Fruit fly (Drosophila melanogaster) whole organism, embryonic: Measurements from ENCODE around the gene H.

Experiments
- ATbp ChIP-seq: fragments of 200-800 bp; sonication (Bioruptor generic); optimal IDR thresholded peaks from 2 replicates; lab custom pipeline; 2017; ENCODE audit warnings: missing biosample characterization, mild to moderate bottlenecking, missing genetic modification characterization, missing genetic modification reagents
- Awh ChIP-seq: fragments of 200-800 bp; sonication (Bioruptor generic); IDR thresholded peaks from 2 replicates; pipeline ENCODE4, ENCODE4 v1.3.6; 2022; ENCODE audit warnings: missing biosample characterization, missing genetic modification characterization
- CG11398 ChIP-seq: fragments of 200-800 bp; sonication (Bioruptor generic); optimal IDR thresholded peaks from 2 replicates; lab custom pipeline; 2016; ENCODE audit warnings: missing biosample characterization, missing genetic modification characterization
- CG11695 ChIP-seq: fragments of 200-800 bp; sonication (Bioruptor generic); IDR thresholded peaks from 3 replicates; pipeline ENCODE4 v1.3.6; 2022; ENCODE audit warnings: missing biosample characterization, missing genetic modification characterization
- CG13775 ChIP-seq: fragments of 200-800 bp; sonication (Bioruptor generic); optimal IDR thresholded peaks from 3 replicates; lab custom pipeline; 2017; ENCODE audit warnings: missing biosample characterization, mild to moderate bottlenecking, missing genetic modification characterization
- CG17186 ChIP-seq: fragments of 200-800 bp; sonication (Bioruptor generic); optimal IDR thresholded peaks from 3 replicates; lab custom pipeline; 2017; ENCODE audit warnings: missing biosample characterization, missing genetic modification reagents, missing genetic modification characterization
- CG17802 ChIP-seq: fragments of 200-800 bp; sonication (Bioruptor generic); optimal IDR thresholded peaks from 2 replicates; lab custom pipeline; 2018; ENCODE audit warnings: missing biosample characterization, mild to moderate bottlenecking, missing genetic modification characterization, moderate library complexity
- CG17829 ChIP-seq: fragments of 200-800 bp; optimal IDR thresholded peaks from 2 replicates; lab custom pipeline; 2019; ENCODE audit warnings: missing biosample characterization, mild to moderate bottlenecking, missing genetic modification characterization, moderate library complexity
- CG2116 ChIP-seq: fragments of 200-800 bp; sonication (Bioruptor generic); optimal IDR thresholded peaks from 3 replicates; lab custom pipeline; 2018; ENCODE audit warnings: missing biosample characterization, mild to moderate bottlenecking, missing genetic modification characterization
- CG3065 ChIP-seq: fragments of 200-800 bp; sonication (Bioruptor generic); optimal IDR thresholded peaks from 2 replicates; lab custom pipeline; 2016; ENCODE audit warnings: missing biosample characterization, missing genetic modification characterization
- CG34376 ChIP-seq: fragments of 200-800 bp; sonication (Bioruptor generic); optimal IDR thresholded peaks from 2 replicates; lab custom pipeline; 2018; ENCODE audit warnings: missing biosample characterization, mild to moderate bottlenecking, missing genetic modification characterization
- CG34422 ChIP-seq: fragments of 200-800 bp; sonication (Bioruptor generic); IDR thresholded peaks from 3 replicates; pipeline ENCODE4 v1.3.6; 2022; ENCODE audit warnings: missing biosample characterization, missing genetic modification characterization
- CG4328 ChIP-seq: fragments of 200-800 bp; sonication (Bioruptor generic); optimal IDR thresholded peaks from 3 replicates; lab custom pipeline; 2017; ENCODE audit warnings: missing biosample characterization, missing genetic modification reagents, missing genetic modification characterization
- CG4404 ChIP-seq: fragments of 200-800 bp; sonication (Bioruptor generic); IDR thresholded peaks from 2 replicates; pipeline ENCODE4 v1.3.6; 2022; ENCODE audit warnings: missing biosample characterization, missing genetic modification characterization
- CG4730 ChIP-seq: fragments of 200-800 bp; sonication (Bioruptor generic); IDR thresholded peaks from 2 replicates; pipeline ENCODE4 v1.3.6; 2022; ENCODE audit warnings: missing biosample characterization, missing genetic modification characterization
- CG7556 ChIP-seq: fragments of 200-800 bp; sonication (Bioruptor generic); optimal IDR thresholded peaks from 2 replicates; lab custom pipeline; 2017; ENCODE audit warnings: missing biosample characterization, mild to moderate bottlenecking, missing genetic modification characterization
- CG7928 ChIP-seq: fragments of 200-800 bp; sonication (Bioruptor generic); optimal IDR thresholded peaks from 2 replicates; lab custom pipeline; 2017; ENCODE audit warnings: missing biosample characterization, mild to moderate bottlenecking, missing genetic modification characterization
- CG8281 ChIP-seq: fragments of 200-800 bp; sonication (Bioruptor generic); optimal IDR thresholded peaks from 2 replicates; lab custom pipeline; 2018; ENCODE audit warnings: missing biosample characterization, mild to moderate bottlenecking, missing genetic modification characterization, moderate library complexity
- CG8944 ChIP-seq: fragments of 200-800 bp; sonication (Bioruptor generic); optimal IDR thresholded peaks from 3 replicates; lab custom pipeline; 2016; ENCODE audit warnings: missing biosample characterization, missing genetic modification characterization
- CG9215 ChIP-seq: fragments of 200-800 bp; sonication (Bioruptor generic); IDR thresholded peaks from 2 replicates; pipeline ENCODE4 v1.3.6; 2022; ENCODE audit warnings: missing biosample characterization, missing genetic modification characterization
- CG9876 ChIP-seq: fragments of 200-800 bp; sonication (Bioruptor generic); optimal IDR thresholded peaks from 2 replicates; lab custom pipeline; 2016; ENCODE audit warnings: missing biosample characterization, missing genetic modification characterization
- CG9932 ChIP-seq: fragments of 200-800 bp; sonication (Bioruptor generic); IDR thresholded peaks from 2 replicates; pipeline ENCODE4 v1.3.6; 2022; ENCODE audit warnings: missing biosample characterization, missing genetic modification characterization
- Dp ChIP-seq: fragments of 200-800 bp; sonication (Bioruptor generic); optimal IDR thresholded peaks from 2 replicates; lab custom pipeline; 2018; ENCODE audit warnings: missing biosample characterization, mild to moderate bottlenecking, missing genetic modification characterization, moderate library complexity
- E2f2 ChIP-seq: fragments of 200-800 bp; sonication (Bioruptor generic); IDR thresholded peaks from 2 replicates; pipeline ENCODE4 v1.3.6; 2022; ENCODE audit warnings: missing biosample characterization, missing genetic modification characterization
- Kr ChIP-seq: fragments of 200-800 bp; sonication (Bioruptor generic); optimal IDR thresholded peaks from 2 replicates; lab custom pipeline; 2017; ENCODE audit warnings: missing biosample characterization, mild to moderate bottlenecking, missing genetic modification characterization
- Med ChIP-seq: fragments of 200-800 bp; sonication (Bioruptor generic); peaks from one replicate; lab custom pipeline; 2016; ENCODE audit warnings: missing biosample characterization, missing genetic modification characterization, mild to moderate bottlenecking, inconsistent platforms, moderate library complexity
- Nf-YA ChIP-seq: fragments of 200-800 bp; sonication (Bioruptor generic); IDR thresholded peaks from 2 replicates; pipeline ENCODE4 v1.3.6; 2022; ENCODE audit warnings: missing biosample characterization, missing genetic modification characterization
- Trl ChIP-seq, 3 experiments: fragments of >200 bp in 2 of 3; fragments of 200-800 bp in 1 of 3; sonication (Bioruptor generic) in 1 of 3; optimal IDR thresholded peaks; 2 replicates in 1 of 3; 3 replicates in 2 of 3; lab custom pipeline; 2016 to 2017; ENCODE audit warnings: missing biosample characterization in 1 of 3, missing genetic modification characterization in 1 of 3
- aop ChIP-seq: fragments of 200-800 bp; sonication (Bioruptor generic); IDR thresholded peaks from 2 replicates; pipeline ENCODE4 v1.3.6; 2022; ENCODE audit warnings: missing biosample characterization, missing genetic modification characterization
- az2 ChIP-seq: fragments of 200-800 bp; sonication (Bioruptor generic); optimal IDR thresholded peaks from 3 replicates; lab custom pipeline; 2016; ENCODE audit warnings: missing biosample characterization, missing genetic modification characterization
- chif ChIP-seq, 2 experiments: fragments of 200-800 bp; sonication (Bioruptor generic); optimal IDR thresholded peaks; 3 replicates each; lab custom pipeline; 2016; ENCODE audit warnings: missing biosample characterization in 2 of 2, missing genetic modification characterization in 2 of 2
- chm ChIP-seq: fragments of 200-800 bp; sonication (Bioruptor generic); IDR thresholded peaks from 2 replicates; pipeline ENCODE4 v1.3.6; 2022; ENCODE audit warnings: missing biosample characterization, missing genetic modification characterization
- chn ChIP-seq: fragments of 200-800 bp; sonication (Bioruptor generic); optimal IDR thresholded peaks from 2 replicates; lab custom pipeline; 2016; ENCODE audit warnings: missing biosample characterization, missing genetic modification characterization
- dmrt99B ChIP-seq: fragments of 200-800 bp; sonication (Bioruptor generic); optimal IDR thresholded peaks from 2 replicates; lab custom pipeline; 2018; ENCODE audit warnings: missing biosample characterization, mild to moderate bottlenecking, missing genetic modification characterization, moderate library complexity
- esg ChIP-seq: fragments of 200-800 bp; sonication (Bioruptor generic); conservative IDR thresholded peaks from 2 replicates; pipeline ENCODE4 v1.3.6; 2022; ENCODE audit warnings: missing biosample characterization, missing genetic modification characterization
- exex ChIP-seq: fragments of 200-800 bp; sonication (Bioruptor generic); optimal IDR thresholded peaks from 4 replicates; lab custom pipeline; 2018; ENCODE audit warnings: missing biosample characterization, mild to moderate bottlenecking, missing genetic modification characterization, moderate library complexity
- fd3F ChIP-seq: fragments of 200-800 bp; sonication (Bioruptor generic); optimal IDR thresholded peaks from 2 replicates; lab custom pipeline; 2018; ENCODE audit warnings: missing biosample characterization, mild to moderate bottlenecking, missing genetic modification characterization, moderate library complexity
- gfzf ChIP-seq: fragments of 200-800 bp; sonication (Bioruptor generic); optimal IDR thresholded peaks from 2 replicates; lab custom pipeline; 2016; ENCODE audit warnings: missing biosample characterization, mild to moderate bottlenecking, missing genetic modification characterization, moderate library complexity
- h ChIP-seq: fragments of >200 bp; optimal IDR thresholded peaks from 2 replicates; lab custom pipeline; 2017
- hkb ChIP-seq, 2 experiments: fragments of 200-800 bp in 1 of 2; fragments of >200 bp in 1 of 2; sonication (Bioruptor generic) in 1 of 2; IDR thresholded peaks in 1 of 2; optimal IDR thresholded peaks in 1 of 2; 2 replicates each; pipeline versions ENCODE4 v1.3.6 to Lab custom; 2017 to 2022; ENCODE audit warnings: missing biosample characterization in 1 of 2, missing genetic modification characterization in 1 of 2
- ind ChIP-seq: fragments of 200-800 bp; sonication (Bioruptor generic); optimal IDR thresholded peaks from 3 replicates; lab custom pipeline; 2016; ENCODE audit warnings: missing biosample characterization, missing genetic modification characterization
- nmo ChIP-seq: fragments of 200-800 bp; sonication (Bioruptor generic); optimal IDR thresholded peaks from 2 replicates; lab custom pipeline; 2018; ENCODE audit warnings: missing biosample characterization, mild to moderate bottlenecking, missing genetic modification characterization, moderate library complexity
- sens ChIP-seq: fragments of 200-800 bp; sonication (Bioruptor generic); peaks from one replicate; lab custom pipeline; 2016; ENCODE audit warnings: missing biosample characterization, missing genetic modification characterization
- shn ChIP-seq: fragments of 200-800 bp; sonication (Bioruptor generic); optimal IDR thresholded peaks from 3 replicates; lab custom pipeline; 2016; ENCODE audit warnings: missing biosample characterization, missing genetic modification characterization
- twi ChIP-seq: fragments of 200-800 bp; optimal IDR thresholded peaks from 2 replicates; lab custom pipeline; 2019; ENCODE audit warnings: missing biosample characterization, mild to moderate bottlenecking, missing genetic modification characterization, moderate library complexity
- vfl ChIP-seq: fragments of 200-800 bp; sonication (Bioruptor generic); optimal IDR thresholded peaks from 2 replicates; lab custom pipeline; 2016; ENCODE audit warnings: missing biosample characterization, missing genetic modification characterization

H gene

DNA sequence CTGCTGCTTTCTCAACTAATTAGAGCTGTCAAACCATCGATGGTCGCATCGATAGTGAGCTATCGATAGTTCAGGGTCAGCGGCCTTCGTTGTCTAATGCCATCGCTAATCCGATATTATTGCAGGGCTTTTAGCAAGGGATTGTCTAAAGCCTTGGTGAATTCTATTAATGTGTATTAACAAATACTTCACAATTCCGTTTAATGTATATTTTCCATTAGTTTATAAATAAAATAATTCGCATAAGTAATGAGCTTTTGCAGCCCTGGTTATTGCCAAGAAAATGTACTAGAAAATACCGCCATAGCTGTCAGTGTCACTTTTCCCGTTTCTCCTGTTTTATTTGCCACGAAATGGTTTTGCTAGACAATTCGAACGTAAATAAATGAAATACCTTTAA is 41.9 kb upstream of the H start, which contains the start of the genes EloB and Srp14 (continued):
- TF ChIP-seq CG17186 (peak; percentile 50), CG17802 (tag; lab: Kevin White, UChicago) (peak; percentile 23), twi (tag; lab: Kevin White, UChicago) (peak; percentile 63), dmrt99B (tag; lab: Kevin White, UChicago) (no peak), CG4328 (GFP tag; lab: Kevin White, UChicago) (peak; percentile 65), Awh (GFP tag; lab: Robert Waterston, UW) (peak; percentile 43; the same call in 1 of the 2 replicates), esg (GFP tag; lab: Robert Waterston, UW) (peak; percentile 55), exex (tag; lab: Kevin White, UChicago) (no peak), CG8281 (tag; lab: Kevin White, UChicago) (no peak), nmo (peak; percentile 89), CG7556 (GFP tag; lab: Kevin White, UChicago) (peak; percentile 68), CG34376 (GFP tag; lab: Kevin White, UChicago) (peak; percentile 75), CG9876 (GFP tag; lab: Kevin White, UChicago) (peak; percentile 49), shn (GFP tag; lab: Kevin White, UChicago) (peak; percentile 70), CG2116 (peak; percentile 85), CG34422 (peak; percentile 86), Trl (optimal IDR thresholded peaks at IDR 0.05; lab: Kevin White, UChicago) (no peak), Trl (GFP tag; optimal IDR thresholded peaks at IDR 0.05; lab: Kevin White, UChicago) (peak; percentile 69), CG13775 (peak; percentile 87), chif (GFP tag; optimal IDR thresholded peaks at IDR 0.05; lab: Kevin White, UChicago) (peak; percentile 67 to 71), CG3065 (GFP tag; lab: Kevin White, UChicago) (peak; percentile 74), hkb (optimal IDR thresholded peaks at IDR 0.05; lab: Kevin White, UChicago) (peak; percentile 43), hkb (GFP tag; IDR thresholded peaks at IDR 0.05; lab: Robert Waterston, UW) (peak; percentile 78), CG4404 (peak; percentile 75), az2 (GFP tag; lab: Kevin White, UChicago) (peak; percentile 78), ind (peak; percentile 81), chm (peak; percentile 82), aop (GFP tag; lab: Robert Waterston, UW) (no peak), fd3F (GFP tag; lab: Kevin White, UChicago) (peak; percentile 65), chn (GFP tag; lab: Kevin White, UChicago) (peak; percentile 90), ATbp (GFP tag; lab: Kevin White, UChicago) (peak; percentile 24), CG11398 (peak; percentile 70), CG4730 (peak; percentile 48; the same call in 1 of the 2 replicates), CG11695 (GFP tag; lab: Robert Waterston, UW) (peak; percentile 74), CG17829 (tag; lab: Kevin White, UChicago) (peak; percentile 90), vfl (GFP tag; lab: Kevin White, UChicago) (peak; percentile 90), h (no peak), Med (GFP tag; lab: Kevin White, UChicago) (peak; percentile 98), CG7928 (GFP tag; lab: Kevin White, UChicago) (peak; percentile 96), sens (GFP tag; lab: Kevin White, UChicago) (peak; percentile 96), CG9215 (GFP tag; lab: Robert Waterston, UW) (peak; percentile 72)

DNA sequence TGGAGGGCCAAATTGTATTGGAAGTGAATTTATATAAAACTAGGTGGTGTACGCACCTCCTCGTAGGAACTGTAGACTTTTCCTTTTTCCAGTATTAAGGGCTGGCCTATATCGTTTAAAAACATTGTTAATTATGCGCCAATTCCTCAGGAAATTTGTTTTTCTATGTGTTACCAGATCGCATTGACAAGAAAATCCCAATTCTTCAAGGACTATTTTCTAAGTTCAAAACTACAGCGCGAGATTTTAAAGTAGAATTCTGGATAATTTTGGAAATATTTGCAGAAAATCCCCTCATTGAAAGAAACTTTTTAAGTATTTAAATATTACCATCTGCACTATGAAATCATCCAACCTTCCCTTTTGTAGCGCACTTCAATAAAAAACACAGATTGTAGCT is 40.4 kb upstream of the H start, which contains the start of gene CG34008:
Gene CG34008 (minus strand): TSS at position 147 of the 400 bp plus-strand sequence.
- peak; percentile 54 for TF ChIP-seq Dp
- TF ChIP-seq gfzf (GFP tag; lab: Kevin White, UChicago) = peak; percentile 58
- TF ChIP-seq Nf-YA = no peak
- peak; percentile 67; the same call in 1 of the 2 replicates for TF ChIP-seq E2f2 (GFP tag; lab: Robert Waterston, UW)
- no peak for TF ChIP-seq CG9932 (GFP tag; lab: Robert Waterston, UW)
- TF ChIP-seq CG8944 = no peak
- no peak for TF ChIP-seq ind
- no peak for TF ChIP-seq Kr (GFP tag; lab: Kevin White, UChicago)
- TF ChIP-seq, all 482 proteins: peak for 3
